Worm (Caenorhabditis elegans): ENCODE data around the gene npp-18.

The npp-18 gene

DNA sequence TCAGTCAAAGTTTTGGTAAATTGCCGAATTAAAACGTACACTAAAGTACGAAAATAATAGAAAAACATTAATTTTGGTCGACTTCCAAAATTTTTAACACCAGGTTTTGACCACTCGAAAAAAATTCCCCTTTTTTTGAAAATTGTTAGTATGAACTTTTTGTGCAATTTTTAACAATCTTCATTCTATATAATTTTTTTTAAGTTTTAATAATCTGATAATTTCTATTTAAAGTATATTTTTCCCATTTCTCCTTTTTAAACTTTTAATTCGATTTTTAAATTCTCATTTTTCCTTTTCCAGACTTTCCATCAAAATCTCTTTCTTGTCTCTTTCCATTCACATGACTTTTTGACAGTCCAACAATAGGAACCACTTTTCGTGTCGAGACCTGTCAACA, 19.7 kb upstream of the npp-18 start, which contains the start of gene unc-64:
unc-64 (plus strand) TSS at position 301 of the 400 bp plus-strand sequence.
- TF ChIP-seq nhr-10 (tag; optimal IDR thresholded peaks at IDR 0.05) (no peak), fos-1 (tag; optimal IDR thresholded peaks at IDR 0.05) (no peak), nhr-77 (tag; optimal IDR thresholded peaks at IDR 0.05) (no peak), ztf-4 (tag; optimal IDR thresholded peaks at IDR 0.05) (no peak), alr-1 (tag; optimal IDR thresholded peaks at IDR 0.05) (no peak), R02D3.7 (tag; optimal IDR thresholded peaks at IDR 0.05) (no peak)

DNA sequence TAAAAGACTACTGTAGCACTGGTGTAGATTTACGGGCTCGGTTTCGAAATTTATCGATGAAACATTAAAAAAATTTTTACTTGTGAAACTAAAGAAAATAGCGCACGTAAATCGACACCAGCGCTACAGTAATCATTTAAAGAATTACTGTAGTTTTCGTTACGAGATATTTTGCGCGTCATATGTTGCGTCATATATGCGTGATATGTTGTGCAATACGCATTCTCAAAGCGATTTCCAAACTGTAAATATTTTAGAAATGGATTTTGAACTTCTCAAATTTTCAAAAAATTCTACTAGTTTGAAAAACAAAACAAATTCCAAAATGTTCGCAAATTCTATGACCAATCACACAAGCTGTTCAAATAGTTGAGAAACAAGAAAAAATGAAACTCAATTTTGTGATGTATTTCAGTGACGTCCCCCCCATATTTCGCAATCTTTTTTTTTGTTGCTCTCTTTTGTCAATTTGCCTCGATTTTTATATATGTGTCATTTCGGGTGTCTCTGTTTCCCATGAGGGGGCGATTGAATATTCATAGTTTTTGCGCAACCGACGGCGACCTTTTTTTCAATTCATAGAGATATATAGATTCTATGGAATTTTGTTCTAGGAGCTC, 18.7 kb upstream of the npp-18 start:
- TF ChIP-seq lin-11 (tag; optimal IDR thresholded peaks at IDR 0.05) (no peak), C34F6.9 (tag; optimal IDR thresholded peaks at IDR 0.05) (peak; percentile 9), unc-55 (GFP tag; optimal IDR thresholded peaks at IDR 0.05) (peak; percentile 25)

DNA sequence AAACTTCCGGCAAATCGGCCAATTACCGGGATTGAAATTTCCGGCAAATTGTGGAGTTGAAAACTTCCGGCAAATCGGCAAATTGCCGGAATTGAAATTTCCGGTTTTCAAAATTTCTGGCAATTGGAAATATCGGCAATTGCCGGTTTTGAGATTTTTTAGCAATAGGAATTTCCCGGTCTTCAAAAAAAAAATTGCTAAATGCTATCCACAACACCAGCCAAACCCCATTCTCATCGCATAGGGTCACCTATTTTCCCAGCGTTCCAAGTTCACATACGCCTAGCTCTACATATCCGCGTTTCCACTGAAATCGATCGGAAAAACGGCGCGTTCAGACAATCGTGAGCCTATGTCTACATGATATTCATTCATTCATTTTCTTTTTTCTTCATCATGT, 11.2 kb upstream of the npp-18 start, which contains the start of gene F56A8.8:
F56A8.8 (plus strand) TSS at position 301 of the 400 bp plus-strand sequence.
- TF ChIP-seq nhr-25 (tag; optimal IDR thresholded peaks at IDR 0.05) (no peak), F13H6.1 (tag; optimal IDR thresholded peaks at IDR 0.05) (no peak), sma-3 (GFP tag; optimal IDR thresholded peaks at IDR 0.05) (no peak), mab-5 (tag; optimal IDR thresholded peaks at IDR 0.05) (no peak), nhr-11 (tag; optimal IDR thresholded peaks at IDR 0.05) (no peak), Y55F3AM.14 (GFP tag; optimal IDR thresholded peaks at IDR 0.05) (no peak), unc-39 (tag; optimal IDR thresholded peaks at IDR 0.05) (no peak), nhr-129 (tag; optimal IDR thresholded peaks at IDR 0.05) (no peak), mdl-1 (tag; optimal IDR thresholded peaks at IDR 0.05) (no peak), fos-1 (tag; optimal IDR thresholded peaks at IDR 0.05) (no peak), nhr-12 (tag; optimal IDR thresholded peaks at IDR 0.05) (no peak), elt-3 (tag; optimal IDR thresholded peaks at IDR 0.05) (no peak), R02D3.7 (tag; optimal IDR thresholded peaks at IDR 0.05) (no peak), nhr-21 (tag; optimal IDR thresholded peaks at IDR 0.05) (no peak), nhr-23 (tag; optimal IDR thresholded peaks at IDR 0.05) (no peak), zag-1 (tag; optimal IDR thresholded peaks at IDR 0.05) (no peak)

DNA sequence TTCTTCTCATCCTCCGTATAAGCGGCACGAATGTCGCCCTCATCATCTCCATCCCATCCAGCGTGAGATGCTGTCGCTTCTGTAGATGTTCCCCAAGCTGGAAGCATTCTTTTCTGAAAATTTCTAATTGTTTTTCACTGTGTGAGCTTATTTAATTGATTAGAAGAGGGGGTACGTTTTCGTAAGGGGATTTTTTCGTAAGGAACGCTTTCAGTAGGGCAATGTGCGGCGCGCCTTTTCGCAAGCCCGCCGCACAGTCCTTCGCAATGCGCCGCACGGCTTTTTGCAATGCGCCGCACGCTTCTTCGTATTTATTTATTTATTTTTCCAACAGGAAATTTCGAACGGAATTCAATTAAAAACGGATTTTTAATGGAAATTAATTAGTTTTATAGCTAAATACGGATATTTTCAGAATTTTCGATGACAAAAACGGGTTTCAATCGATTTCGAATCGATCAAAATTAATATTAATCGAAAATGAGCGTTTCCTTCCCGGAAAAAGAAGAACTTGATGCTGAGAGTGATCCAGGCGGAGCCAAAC, 3.6 kb upstream of the npp-18 start, which contains the start of gene set-25:
set-25 (minus strand) TSS at position 120 of the 544 bp plus-strand sequence.
- TF ChIP-seq sma-3 (GFP tag; optimal IDR thresholded peaks at IDR 0.05), result peak; percentile 8
- peak in 1 of 2 experiments; percentile 37 for TF ChIP-seq lsy-2 (tag; optimal IDR thresholded peaks at IDR 0.05)

DNA sequence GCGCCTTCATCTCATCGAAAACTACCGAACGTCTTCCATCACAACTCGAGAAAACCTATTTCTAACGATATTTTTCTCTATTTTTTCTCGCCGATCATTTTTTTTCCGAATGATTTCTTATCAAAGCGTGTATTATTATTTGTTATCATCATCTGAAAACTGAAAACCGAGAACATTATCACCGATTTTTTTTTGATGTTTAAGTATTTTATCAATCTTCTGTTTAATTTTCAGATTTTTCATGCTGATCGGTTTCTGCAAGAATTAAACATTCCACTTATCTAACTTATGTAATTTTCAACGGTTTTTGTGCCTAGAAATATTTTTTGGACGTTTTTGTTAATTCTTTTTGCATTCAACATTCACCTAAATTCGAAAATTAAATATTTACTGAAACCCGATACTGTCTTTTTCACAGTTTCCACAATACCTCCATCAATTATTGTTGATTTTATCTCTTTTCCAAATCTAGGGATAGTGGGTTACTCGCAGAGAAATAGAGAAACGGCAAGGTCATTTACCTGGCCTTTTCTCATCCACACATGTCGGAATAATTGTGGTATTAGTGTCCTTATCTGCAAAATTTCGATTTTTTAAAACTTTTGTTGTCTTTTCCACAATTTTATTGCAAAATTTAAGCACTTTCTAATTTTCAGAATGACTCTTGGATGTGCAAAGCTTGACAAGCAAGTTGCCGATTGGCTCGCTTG, 2.2 kb downstream of the npp-18 start, which contains the start of gene pgm-2:
pgm-2 (plus strand) TSS at position 657 of the 710 bp plus-strand sequence.
- TF ChIP-seq nhr-6 (tag; optimal IDR thresholded peaks at IDR 0.05) (no peak), blmp-1 (tag; optimal IDR thresholded peaks at IDR 0.05; ENCODE audit: insufficient read depth) (no peak), nhr-25 (tag; optimal IDR thresholded peaks at IDR 0.05) (peak; percentile 16), sma-3 (GFP tag; optimal IDR thresholded peaks at IDR 0.05) (peak; percentile 6), sma-9 (GFP tag; optimal IDR thresholded peaks at IDR 0.05) (no peak), sma-9 (tag; optimal IDR thresholded peaks at IDR 0.05) (no peak), ceh-16 (tag; optimal IDR thresholded peaks at IDR 0.05) (peak; percentile 27), crh-2 (tag; optimal IDR thresholded peaks at IDR 0.05) (no peak), zag-1 (tag; optimal IDR thresholded peaks at IDR 0.05) (no peak), sem-4 (tag; optimal IDR thresholded peaks at IDR 0.05) (no peak), gmeb-1 (tag; optimal IDR thresholded peaks at IDR 0.05) (no peak), nhr-12 (tag; optimal IDR thresholded peaks at IDR 0.05) (no peak), nhr-237 (tag; optimal IDR thresholded peaks at IDR 0.05) (no peak), lsy-2 (tag; optimal IDR thresholded peaks at IDR 0.05) (no peak), nhr-10 (tag; optimal IDR thresholded peaks at IDR 0.05) (no peak), unc-39 (tag; optimal IDR thresholded peaks at IDR 0.05) (no peak), fos-1 (tag; optimal IDR thresholded peaks at IDR 0.05) (peak; percentile 62), lin-13 (GFP tag; optimal IDR thresholded peaks at IDR 0.05) (no peak), nhr-23 (tag; optimal IDR thresholded peaks at IDR 0.05) (no peak), egl-27 (tag; optimal IDR thresholded peaks at IDR 0.05) (no peak), unc-55 (GFP tag; optimal IDR thresholded peaks at IDR 0.05) (no peak), elt-1 (tag; optimal IDR thresholded peaks at IDR 0.05) (no peak), C34F6.9 (tag; optimal IDR thresholded peaks at IDR 0.05) (no peak)

Measured in whole organism, L2 larva.